Fruit fly (Drosophila melanogaster): ENCODE measurements around the gene Tsp3A.

Gene Tsp3A

DNA sequence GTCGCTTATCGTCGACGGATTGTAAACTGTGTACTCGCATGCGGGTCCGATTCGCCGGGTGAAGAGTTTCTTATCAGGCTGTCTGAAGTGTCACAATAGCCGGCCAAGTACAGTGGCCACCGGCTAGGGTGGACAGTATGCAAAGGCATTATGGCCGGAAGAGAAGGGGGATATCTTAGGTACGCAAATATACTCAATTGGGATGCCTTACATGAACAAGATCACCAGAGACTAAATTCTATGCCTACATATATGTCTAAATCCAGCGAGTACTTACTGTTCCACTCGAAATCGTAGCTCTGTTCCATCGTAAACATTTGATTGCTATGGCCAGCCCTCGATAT is 25.8 kb downstream of the Tsp3A start (continued):
- TF ChIP-seq CG14441 (GFP tag; IDR thresholded peaks at IDR 0.05) (peak; percentile 96), jumu (GFP tag; optimal IDR thresholded peaks at IDR 0.05) (peak; percentile 91), CG15269 (tag; optimal IDR thresholded peaks at IDR 0.05) (peak; percentile 93), luna (GFP tag; optimal IDR thresholded peaks at IDR 0.05) (peak; percentile 89), B-H1 (GFP tag; IDR thresholded peaks at IDR 0.05) (peak; percentile 91), D (optimal IDR thresholded peaks at IDR 0.05) (no peak), D (GFP tag; optimal IDR thresholded peaks at IDR 0.05) (peak; percentile 69)

DNA sequence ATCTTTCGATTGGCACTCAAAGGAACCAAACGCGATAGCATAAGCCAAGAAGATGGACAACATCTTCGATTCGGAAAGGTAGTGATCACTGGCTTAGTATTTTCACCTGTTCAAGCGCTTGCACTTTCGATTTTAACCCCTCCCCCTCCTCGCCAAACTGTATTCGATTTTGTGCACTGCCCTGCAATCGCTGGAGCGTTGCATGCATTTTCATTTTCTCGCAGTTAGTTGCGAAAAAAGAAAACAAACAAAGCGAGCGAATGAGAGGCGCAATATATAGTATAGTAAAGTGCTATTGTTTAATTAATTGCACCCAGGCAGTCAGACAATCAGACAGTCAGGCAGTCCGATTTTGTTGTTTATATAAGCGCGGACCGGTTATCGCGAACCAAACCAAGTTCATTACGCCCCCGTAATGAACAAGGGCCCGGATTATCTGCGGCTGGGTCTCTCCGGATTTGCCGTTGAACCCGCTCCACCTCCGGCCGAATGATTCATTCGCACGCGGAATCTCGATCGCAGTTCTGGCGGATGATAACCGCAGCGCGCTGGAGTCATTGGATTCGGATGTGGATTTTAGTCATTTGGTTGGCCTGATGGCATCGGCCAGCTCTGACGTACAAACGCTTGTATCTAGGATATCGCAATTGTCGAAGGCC is 26.3 kb downstream of the Tsp3A start:
- 0 out of 4 replicates have a peak, but pooled peaks have one; percentile 23 for TF ChIP-seq chinmo (GFP tag; IDR thresholded peaks at IDR 0.05; ENCODE audit: partially characterized antibody)
- no peak for TF ChIP-seq Side (GFP tag; optimal IDR thresholded peaks at IDR 0.05)

DNA sequence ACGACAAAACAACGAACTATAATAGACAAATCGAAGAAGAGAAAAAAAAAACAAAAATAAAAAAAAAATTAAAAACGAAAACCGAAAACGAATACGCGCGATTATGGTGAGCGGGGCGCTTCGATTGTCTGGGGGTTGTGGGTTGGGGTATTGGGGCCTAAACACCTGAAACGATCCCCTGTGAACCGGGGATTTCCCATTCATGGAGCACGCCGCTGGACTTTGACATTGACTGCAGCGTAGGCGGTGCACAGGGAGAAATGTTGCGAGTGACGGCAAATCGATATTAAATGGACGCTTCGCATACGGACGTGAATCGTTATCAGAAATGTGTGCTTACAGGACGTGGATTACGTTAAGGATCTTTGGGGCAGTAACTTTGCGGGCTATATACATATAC is 27.3 kb downstream of the Tsp3A start:
- TF ChIP-seq nom (GFP tag; optimal IDR thresholded peaks at IDR 0.05) (peak; percentile 66), CG4707 (GFP tag; optimal IDR thresholded peaks at IDR 0.05) (no peak)

DNA sequence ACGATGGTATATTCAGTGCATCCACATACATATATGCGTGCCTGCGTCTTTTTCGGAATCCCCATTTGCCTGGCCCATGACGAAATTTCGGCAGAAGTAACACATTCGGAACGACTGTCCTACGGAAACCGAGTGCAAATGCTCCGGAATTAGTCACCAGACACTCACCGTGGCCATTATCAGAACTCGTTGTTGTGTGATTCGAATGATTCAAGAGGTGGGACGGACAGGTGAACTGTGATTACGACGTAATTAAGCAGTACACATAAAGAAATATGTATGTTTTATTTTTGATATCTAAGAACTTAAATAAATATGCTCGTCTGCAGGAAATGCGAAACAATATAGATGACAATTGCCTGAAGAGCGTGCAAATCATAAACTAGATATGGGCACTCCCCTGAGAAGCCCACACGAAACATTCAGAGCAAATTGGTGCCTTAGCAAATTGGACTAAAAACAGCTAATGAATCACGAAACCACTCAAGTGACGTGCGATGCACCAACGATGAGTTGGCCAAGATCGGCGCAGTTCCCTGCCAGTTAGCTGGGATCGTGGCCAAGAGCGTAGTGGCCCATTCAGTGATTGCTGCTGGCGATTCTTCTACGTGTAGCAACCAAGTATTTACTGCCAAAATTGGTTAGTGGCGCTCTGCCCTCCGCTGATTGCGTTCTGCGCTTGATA is 28.1 kb downstream of the Tsp3A start:
- peak; percentile 53; the same call in 2 of the 3 replicates for TF ChIP-seq row (GFP tag; IDR thresholded peaks at IDR 0.05)
- peak; percentile 28; the same call in 1 of the 2 replicates for TF ChIP-seq lmd (GFP tag; IDR thresholded peaks at IDR 0.05)
- no peak for TF ChIP-seq CG4820 (GFP tag; optimal IDR thresholded peaks at IDR 0.05)
- no peak for TF ChIP-seq H2.0 (GFP tag; IDR thresholded peaks at IDR 0.05)
- TF ChIP-seq tgo (GFP tag; IDR thresholded peaks at IDR 0.05), result no peak
- no peak for TF ChIP-seq ewg (GFP tag; optimal IDR thresholded peaks at IDR 0.05)
- peak; percentile 75 for TF ChIP-seq Med (GFP tag)
- no peak for TF ChIP-seq CG2199 (GFP tag; IDR thresholded peaks at IDR 0.05)
- no peak for TF ChIP-seq her (GFP tag; optimal IDR thresholded peaks at IDR 0.05)
- no peak for TF ChIP-seq unpg (GFP tag; optimal IDR thresholded peaks at IDR 0.05)
- TF ChIP-seq Opbp (GFP tag; IDR thresholded peaks at IDR 0.05; ENCODE audit: partially characterized antibody), result no peak
- TF ChIP-seq CG12104 (GFP tag; optimal IDR thresholded peaks at IDR 0.05), result peak; percentile 18
- no peak for TF ChIP-seq Trl (optimal IDR thresholded peaks at IDR 0.05)
- no peak for TF ChIP-seq Trl (GFP tag; optimal IDR thresholded peaks at IDR 0.05)
- TF ChIP-seq CG10274 (GFP tag; optimal IDR thresholded peaks at IDR 0.05), result peak; percentile 22
- peak; percentile 38; the same call in 1 of the 2 replicates for TF ChIP-seq CG9932 (GFP tag; IDR thresholded peaks at IDR 0.05)
- TF ChIP-seq GATAe (GFP tag; conservative IDR thresholded peaks at IDR 0.05), result no peak
- no peak for TF ChIP-seq CG7928 (GFP tag; optimal IDR thresholded peaks at IDR 0.05)
- no peak for TF ChIP-seq CG34422 (GFP tag; IDR thresholded peaks at IDR 0.05)
- no peak for TF ChIP-seq ham (GFP tag; IDR thresholded peaks at IDR 0.05)
- no peak for TF ChIP-seq CrebB (tag; optimal IDR thresholded peaks at IDR 0.05)
- TF ChIP-seq CG6854 (GFP tag; optimal IDR thresholded peaks at IDR 0.05), result peak; percentile 30
- peak; percentile 12 for TF ChIP-seq CG9609 (GFP tag; optimal IDR thresholded peaks at IDR 0.05)
- TF ChIP-seq CG3281 (GFP tag; optimal IDR thresholded peaks at IDR 0.05), result peak; percentile 64
- no peak for TF ChIP-seq gce (GFP tag; IDR thresholded peaks at IDR 0.05)
- no peak for TF ChIP-seq trem (tag; optimal IDR thresholded peaks at IDR 0.05)
- peak; percentile 59 for TF ChIP-seq CG7556 (GFP tag; optimal IDR thresholded peaks at IDR 0.05)
- TF ChIP-seq Sox100B (GFP tag; optimal IDR thresholded peaks at IDR 0.05), result peak; percentile 24
- TF ChIP-seq ftz-f1 (GFP tag; optimal IDR thresholded peaks at IDR 0.05), result no peak
- TF ChIP-seq esg (GFP tag; conservative IDR thresholded peaks at IDR 0.05), result 0 out of 2 replicates have a peak, but pooled peaks have one; percentile 16
- TF ChIP-seq CG12391 (tag; optimal IDR thresholded peaks at IDR 0.05), result peak; percentile 28
- no peak for TF ChIP-seq ash1 (GFP tag; optimal IDR thresholded peaks at IDR 0.05)
- TF ChIP-seq Atf6 (GFP tag; IDR thresholded peaks at IDR 0.05), result 0 out of 2 replicates have a peak, but pooled peaks have one; percentile 22
- no peak for TF ChIP-seq otp (GFP tag; IDR thresholded peaks at IDR 0.05)
